Worm (Caenorhabditis elegans) whole organism, young adult: ENCODE results near the gene F35C8.8.

Source experiments
- B0019.2 ChIP-seq: fragments of 200-800 bp; sonication (Bioruptor generic); conservative IDR thresholded peaks from 2 replicates; pipeline ENCODE4 v1.3.6; 2022; ENCODE audit warnings: missing genetic modification reagents, missing genetic modification characterization, missing compliant biosample characterization
- C06A6.2 ChIP-seq: fragments of 200-800 bp; sonication (Bioruptor generic); conservative IDR thresholded peaks from 2 replicates; pipeline ENCODE4 v1.3.6; 2022; ENCODE audit warnings: missing genetic modification characterization, missing compliant biosample characterization
- C17E4.6 ChIP-seq: fragments of 200-800 bp; sonication (Bioruptor generic); IDR thresholded peaks from 2 replicates; pipeline ENCODE4 v1.3.6; 2022; ENCODE audit warnings: missing genetic modification reagents, missing genetic modification characterization, missing compliant biosample characterization
- F10E7.11 ChIP-seq: sonication (generic microtip); optimal IDR thresholded peaks from 2 replicates; lab custom pipeline; 2017; ENCODE audit warnings: mild to moderate bottlenecking, missing genetic modification characterization, moderate library complexity, missing compliant biosample characterization
- F37B4.10 ChIP-seq: fragments of 200-800 bp; sonication (Bioruptor generic); IDR thresholded peaks from 2 replicates; pipeline ENCODE4 v1.3.6; 2022; ENCODE audit warnings: missing genetic modification characterization, missing compliant biosample characterization
- F39B2.1 ChIP-seq: fragments of 200-800 bp; sonication (Bioruptor generic); IDR thresholded peaks from 2 replicates; pipeline ENCODE4 v1.3.6; 2022; ENCODE audit warnings: missing genetic modification reagents, missing genetic modification characterization, missing compliant biosample characterization
- T07F8.4 ChIP-seq: sonication (generic microtip); optimal IDR thresholded peaks from 2 replicates; lab custom pipeline; 2016; ENCODE audit warnings: mild to moderate bottlenecking, missing genetic modification characterization, moderate library complexity, missing compliant biosample characterization
- ZK185.1 ChIP-seq: sonication (generic microtip); optimal IDR thresholded peaks from 2 replicates; lab custom pipeline; 2016; ENCODE audit warnings: mild to moderate bottlenecking, missing genetic modification characterization, missing compliant biosample characterization; ENCODE audit not compliant: poor library complexity, severe bottlenecking
- akir-1 ChIP-seq: fragments of 200-800 bp; sonication (Bioruptor generic); optimal IDR thresholded peaks from 2 replicates; lab custom pipeline; 2018; ENCODE audit warnings: mild to moderate bottlenecking, missing genetic modification characterization, moderate library complexity, missing compliant biosample characterization
- aptf-2 ChIP-seq: fragments of 200-800 bp; sonication (Bioruptor generic); conservative IDR thresholded peaks from 2 replicates; pipeline ENCODE4 v1.3.6; 2022; ENCODE audit warnings: missing genetic modification reagents, missing genetic modification characterization, missing compliant biosample characterization
- aptf-3 ChIP-seq: fragments of 200-800 bp; sonication (Bioruptor generic); IDR thresholded peaks from 2 replicates; pipeline ENCODE4 v1.3.6; 2022; ENCODE audit warnings: missing genetic modification characterization, missing compliant biosample characterization
- athp-1 ChIP-seq: sonication (generic microtip); optimal IDR thresholded peaks from 2 replicates; lab custom pipeline; 2017; ENCODE audit warnings: mild to moderate bottlenecking, missing genetic modification characterization, missing compliant biosample characterization
- cebp-1 ChIP-seq, 2 experiments: fragments of 200-800 bp in 1 of 2; sonication (Bioruptor generic) in 1 of 2; sonication (generic microtip) in 1 of 2; IDR thresholded peaks in 1 of 2; optimal IDR thresholded peaks in 1 of 2; 2 replicates each; pipeline versions ENCODE4 v1.3.6 to Lab custom; 2017 to 2022; ENCODE audit warnings: missing compliant biosample characterization in 2 of 2, missing genetic modification characterization in 2 of 2, mild to moderate bottlenecking in 1 of 2, missing genetic modification reagents in 1 of 2, moderate library complexity in 1 of 2
- ceh-27 ChIP-seq: fragments of 200-800 bp; sonication (Bioruptor generic); optimal IDR thresholded peaks from 2 replicates; lab custom pipeline; 2018; ENCODE audit warnings: mild to moderate bottlenecking, missing genetic modification characterization, moderate library complexity, missing compliant biosample characterization
- ceh-58 ChIP-seq: fragments of 200-800 bp; sonication (Bioruptor generic); IDR thresholded peaks from 2 replicates; pipeline ENCODE4 v1.3.6; 2022; ENCODE audit warnings: missing genetic modification characterization, missing compliant biosample characterization
- die-1 ChIP-seq: sonication (generic microtip); optimal IDR thresholded peaks from 2 replicates; lab custom pipeline; 2016; ENCODE audit warnings: missing genotype, mild to moderate bottlenecking, missing genetic modification characterization, missing compliant biosample characterization
- egl-18 ChIP-seq: fragments of 200-800 bp; sonication (Bioruptor generic); IDR thresholded peaks from 2 replicates; pipeline ENCODE4 v1.3.6; 2022; ENCODE audit warnings: missing genetic modification reagents, missing genetic modification characterization, missing compliant biosample characterization
- ets-4 ChIP-seq: fragments of 200-800 bp; sonication (Bioruptor generic); optimal IDR thresholded peaks from 2 replicates; lab custom pipeline; 2018; ENCODE audit warnings: mild to moderate bottlenecking, missing genetic modification characterization, missing compliant biosample characterization
- lin-35 ChIP-seq, 3 experiments: fragments of 150-350 bp in 2 of 3; sonication (generic microtip) in 1 of 3; optimal IDR thresholded peaks; 2 replicates each; lab custom pipeline; 2014 to 2018; ENCODE audit warnings: missing biosample characterization in 3 of 3, missing genetic modification characterization in 3 of 3, missing genetic modification reagents in 3 of 3
- madf-3 ChIP-seq: fragments of 200-800 bp; sonication (Bioruptor generic); IDR thresholded peaks from 2 replicates; pipeline ENCODE4 v1.3.6; 2022; ENCODE audit warnings: missing genetic modification reagents, missing genetic modification characterization, missing compliant biosample characterization
- madf-6 ChIP-seq: fragments of 200-800 bp; sonication (Bioruptor generic); IDR thresholded peaks from 2 replicates; pipeline ENCODE4 v1.3.6; 2022; ENCODE audit warnings: missing genetic modification reagents, missing genetic modification characterization, missing compliant biosample characterization
- mel-28 ChIP-seq: sonication (generic microtip); optimal IDR thresholded peaks from 2 replicates; lab custom pipeline; 2016; ENCODE audit warnings: borderline replicate concordance, mild to moderate bottlenecking, missing genetic modification characterization, missing compliant biosample characterization
- nhr-80 ChIP-seq: sonication (generic microtip); optimal IDR thresholded peaks from 2 replicates; lab custom pipeline; 2016; ENCODE audit warnings: missing genetic modification characterization, missing compliant biosample characterization
- rcor-1 ChIP-seq: fragments of 200-800 bp; sonication (Bioruptor generic); IDR thresholded peaks from 2 replicates; pipeline ENCODE4 v1.3.6; 2022; ENCODE audit warnings: missing genetic modification reagents, missing genetic modification characterization, missing compliant biosample characterization
- rpc-1 ChIP-seq, 2 experiments: fragments of 150-350 bp in 1 of 2; sonication (generic microtip) in 1 of 2; optimal IDR thresholded peaks; 2 replicates each; lab custom pipeline; 2014 to 2018; ENCODE audit warnings: missing biosample characterization in 1 of 2, missing genetic modification characterization in 1 of 2, missing genetic modification reagents in 1 of 2, missing genotype in 1 of 2
- sdz-38 ChIP-seq: sonication (generic microtip); optimal IDR thresholded peaks from 2 replicates; lab custom pipeline; 2016; ENCODE audit warnings: missing genotype, missing genetic modification characterization, missing compliant biosample characterization
- sea-2 ChIP-seq: fragments of 200-800 bp; sonication (Bioruptor generic); IDR thresholded peaks from 2 replicates; pipeline ENCODE4 v1.3.6; 2022; ENCODE audit warnings: missing genetic modification characterization, missing compliant biosample characterization
- snpc-1.1 ChIP-seq: sonication (generic microtip); optimal IDR thresholded peaks from 2 replicates; lab custom pipeline; 2017; ENCODE audit warnings: missing genetic modification characterization, mild to moderate bottlenecking, missing compliant biosample characterization, antibody characterized with exemption, moderate library complexity, missing genotype, missing genetic modification reagents; ENCODE audit not compliant: insufficient read depth
- tbx-9 ChIP-seq: sonication (generic microtip); optimal IDR thresholded peaks from 2 replicates; lab custom pipeline; 2016; ENCODE audit warnings: borderline replicate concordance, missing genetic modification characterization, inconsistent platforms, missing compliant biosample characterization
- ztf-25 ChIP-seq: fragments of 200-800 bp; sonication (Bioruptor generic); IDR thresholded peaks from 2 replicates; pipeline ENCODE4 v1.3.6; 2022; ENCODE audit warnings: missing genetic modification reagents, missing genetic modification characterization, missing compliant biosample characterization
- ztf-26 ChIP-seq: sonication (generic microtip); optimal IDR thresholded peaks from 2 replicates; lab custom pipeline; 2017; ENCODE audit warnings: missing genetic modification characterization, missing compliant biosample characterization
- ztf-28 ChIP-seq: fragments of 200-800 bp; sonication (Bioruptor generic); IDR thresholded peaks from 2 replicates; pipeline ENCODE4 v1.3.6; 2022; ENCODE audit warnings: missing genetic modification reagents, missing genetic modification characterization, missing compliant biosample characterization
- ztf-6 ChIP-seq: fragments of 200-800 bp; sonication (Bioruptor generic); IDR thresholded peaks from 2 replicates; pipeline ENCODE4 v1.3.6; 2022; ENCODE audit warnings: missing genetic modification reagents, missing genetic modification characterization, missing compliant biosample characterization

The F35C8.8 gene

ce11 chrX:5330765-5331164, 41.7 kb downstream of the F35C8.8 start:
- no peak for TF ChIP-seq tbx-9 (tag; lab: Kevin White, UChicago)
- no peak for TF ChIP-seq athp-1 (tag; lab: Kevin White, UChicago)
- TF ChIP-seq T07F8.4 (tag; lab: Kevin White, UChicago): no peak
- no peak for TF ChIP-seq snpc-1.1
- no peak for TF ChIP-seq C17E4.6 (GFP tag; lab: Robert Waterston, UW)
- no peak for TF ChIP-seq B0019.2
- no peak for TF ChIP-seq madf-3 (GFP tag; lab: Robert Waterston, UW)
- no peak for TF ChIP-seq akir-1 (GFP tag; lab: Kevin White, UChicago)
- no peak for TF ChIP-seq die-1
- TF ChIP-seq ztf-28 (GFP tag; lab: Robert Waterston, UW): no peak
- no peak for TF ChIP-seq rcor-1
- no peak for TF ChIP-seq ztf-6 (GFP tag; lab: Robert Waterston, UW)
- TF ChIP-seq F39B2.1 (GFP tag; lab: Robert Waterston, UW): no peak
- no peak for TF ChIP-seq ceh-58 (GFP tag; lab: Robert Waterston, UW)
- no peak for TF ChIP-seq madf-6 (GFP tag; lab: Robert Waterston, UW)

ce11 chrX:5329236-5329635, 43.2 kb downstream of the F35C8.8 start, which contains the start of gene C26B9.5:
Gene C26B9.5, plus strand, starts transcription at chrX:5329479.
- no peak for TF ChIP-seq ztf-26 (tag; lab: Kevin White, UChicago)
- peak; percentile 68 for TF ChIP-seq nhr-80 (tag; lab: Kevin White, UChicago)
- no peak for TF ChIP-seq egl-18

ce11 chrX:5323287-5323686, 49.2 kb downstream of the F35C8.8 start, which contains the start of gene sto-2:
Gene sto-2, minus strand, starts transcription at chrX:5323387.
- TF ChIP-seq aptf-2 (GFP tag; lab: Robert Waterston, UW) (no peak), madf-3 (GFP tag; lab: Robert Waterston, UW) (no peak), rpc-1 (optimal IDR thresholded peaks at IDR 0.05; lab: Kevin White, UChicago) (no peak), rpc-1 (tag; optimal IDR thresholded peaks at IDR 0.05; lab: Kevin White, UChicago) (no peak), sdz-38 (tag; lab: Kevin White, UChicago) (no peak), aptf-3 (GFP tag; lab: Robert Waterston, UW) (no peak), ztf-25 (no peak), C06A6.2 (GFP tag; lab: Robert Waterston, UW) (no peak), cebp-1 (GFP tag; IDR thresholded peaks at IDR 0.05; lab: Robert Waterston, UW) (no peak), cebp-1 (tag; optimal IDR thresholded peaks at IDR 0.05; lab: Kevin White, UChicago) (no peak), nhr-80 (tag; lab: Kevin White, UChicago) (no peak), ZK185.1 (tag; lab: Kevin White, UChicago) (no peak), F39B2.1 (GFP tag; lab: Robert Waterston, UW) (no peak), ets-4 (GFP tag; lab: Kevin White, UChicago) (no peak), sea-2 (no peak), F37B4.10 (no peak), madf-6 (GFP tag; lab: Robert Waterston, UW) (no peak), F10E7.11 (tag; lab: Kevin White, UChicago) (no peak), ceh-27 (GFP tag; lab: Kevin White, UChicago) (no peak), lin-35 (GFP tag; optimal IDR thresholded peaks at IDR 0.05; lab: Kevin White, UChicago) (no peak)

- TF ChIP-seq ztf-25: no peak
- no peak for TF ChIP-seq mel-28 (tag; lab: Kevin White, UChicago)
Observed at ce11 chrX:5321563-5321962, 50.9 kb downstream of the F35C8.8 start.
